Fruit fly (Drosophila melanogaster): ENCODE results near the gene Dcr-1.

Dcr-1 gene

DNA sequence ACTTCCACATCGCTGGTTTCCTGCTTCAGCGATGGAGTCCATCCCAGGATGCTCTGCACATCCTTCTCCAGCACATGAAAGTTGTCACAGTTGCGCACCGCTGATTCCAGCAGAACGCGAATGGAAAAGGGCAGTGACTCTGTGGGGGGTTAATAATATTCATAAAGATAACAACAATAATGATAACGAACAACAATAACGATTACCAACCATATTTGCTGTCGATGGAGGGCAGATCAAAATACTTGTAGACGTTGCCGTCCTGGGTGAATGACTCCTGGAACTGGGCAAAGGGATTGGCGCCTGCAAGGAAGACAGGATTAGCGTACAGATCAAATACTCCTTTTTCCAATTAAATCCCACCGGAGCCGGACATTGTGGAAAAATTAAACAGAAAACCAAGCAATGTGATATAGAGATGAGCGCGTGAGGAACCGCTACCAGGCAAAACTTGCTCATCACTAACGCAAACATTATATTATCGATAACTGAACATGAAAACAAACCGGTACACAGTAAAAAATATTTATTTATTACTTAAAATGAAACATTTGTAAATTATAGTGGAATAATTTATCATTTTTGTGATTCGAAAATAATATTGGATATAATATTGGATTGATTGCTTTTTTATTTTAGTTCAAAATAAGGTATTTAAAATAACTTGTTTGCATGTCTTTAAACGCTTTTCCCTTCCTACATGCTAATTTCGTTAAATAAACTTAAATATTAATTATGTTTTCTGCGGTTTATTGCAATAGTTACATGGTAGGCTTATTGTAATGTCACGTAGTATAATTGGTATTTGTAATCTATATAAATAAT is 16.5 kb downstream of the Dcr-1 start, which contains the start of gene Irp-1A (continued):
- TF ChIP-seq HHEX (GFP tag; optimal IDR thresholded peaks at IDR 0.05) (peak; percentile 60), CG9727 (GFP tag; optimal IDR thresholded peaks at IDR 0.05) (peak; percentile 78), Hmr (GFP tag; optimal IDR thresholded peaks at IDR 0.05) (peak; percentile 77), CG17802 (tag; optimal IDR thresholded peaks at IDR 0.05) (no peak), CG7786 (GFP tag; optimal IDR thresholded peaks at IDR 0.05) (peak; percentile 17), CG12071 (GFP tag; optimal IDR thresholded peaks at IDR 0.05) (no peak), bcd (GFP tag; optimal IDR thresholded peaks at IDR 0.05) (peak; percentile 55), bowl (GFP tag; IDR thresholded peaks at IDR 0.05) (0 out of 2 replicates have a peak, but pooled peaks have one; percentile 23), CG12744 (GFP tag; optimal IDR thresholded peaks at IDR 0.05) (no peak), fd102C (GFP tag; optimal IDR thresholded peaks at IDR 0.05) (no peak), klu (GFP tag; IDR thresholded peaks at IDR 0.05) (peak; percentile 37; the same call in 1 of the 2 replicates), tna (GFP tag; IDR thresholded peaks at IDR 0.05; ENCODE audit: partially characterized antibody) (peak; percentile 62), CG11560 (tag; IDR thresholded peaks at IDR 0.05) (no peak), bsh (GFP tag; optimal IDR thresholded peaks at IDR 0.05) (peak in 1 of 2 experiments; percentile 83), CG12299 (tag; optimal IDR thresholded peaks at IDR 0.05) (peak; percentile 62), gcm (GFP tag; optimal IDR thresholded peaks at IDR 0.05) (peak; percentile 84), Vsx1 (GFP tag; optimal IDR thresholded peaks at IDR 0.05) (peak; percentile 57), CG3163 (GFP tag; optimal IDR thresholded peaks at IDR 0.05) (no peak), CG3281 (GFP tag; optimal IDR thresholded peaks at IDR 0.05) (peak; percentile 76), pum (GFP tag; optimal IDR thresholded peaks at IDR 0.05) (peak; percentile 7), CG16863 (GFP tag; optimal IDR thresholded peaks at IDR 0.05) (peak; percentile 22), gfzf (GFP tag; optimal IDR thresholded peaks at IDR 0.05) (peak; percentile 16), PHDP (tag; optimal IDR thresholded peaks at IDR 0.05) (peak; percentile 90), CG2202 (tag; optimal IDR thresholded peaks at IDR 0.05) (peak; percentile 39), Sry-β (GFP tag; optimal IDR thresholded peaks at IDR 0.05) (peak; percentile 56), Atf6 (GFP tag; IDR thresholded peaks at IDR 0.05) (peak; percentile 83), HLHmδ (GFP tag; optimal IDR thresholded peaks at IDR 0.05) (no peak), Hey (tag; optimal IDR thresholded peaks at IDR 0.05) (no peak), odd (GFP tag; optimal IDR thresholded peaks at IDR 0.05) (peak; percentile 47), chinmo (GFP tag; IDR thresholded peaks at IDR 0.05; ENCODE audit: partially characterized antibody) (peak; percentile 89; the same call in 3 of the 4 replicates), CG3407 (GFP tag; optimal IDR thresholded peaks at IDR 0.05) (peak; percentile 44), wor (GFP tag; IDR thresholded peaks at IDR 0.05) (peak; percentile 48), CG10366 (GFP tag; IDR thresholded peaks at IDR 0.05) (peak; percentile 65), NfI (GFP tag; optimal IDR thresholded peaks at IDR 0.05) (peak; percentile 62), CG8290 (GFP tag; optimal IDR thresholded peaks at IDR 0.05) (peak; percentile 61), CG8290 (tag; optimal IDR thresholded peaks at IDR 0.05) (peak in 1 of 2 experiments; percentile 83), CG10321 (GFP tag; IDR thresholded peaks at IDR 0.05) (peak; percentile 27; the same call in 1 of the 2 replicates), Dip2 (GFP tag; IDR thresholded peaks at IDR 0.05) (no peak), CG4820 (GFP tag; optimal IDR thresholded peaks at IDR 0.05) (peak; percentile 2), Eip74EF (GFP tag; optimal IDR thresholded peaks at IDR 0.05) (peak in 1 of 2 experiments; percentile 73), Gsc (GFP tag; IDR thresholded peaks at IDR 0.05) (no peak), CG1602 (GFP tag; optimal IDR thresholded peaks at IDR 0.05) (peak; percentile 45), bab2 (GFP tag; optimal IDR thresholded peaks at IDR 0.05) (peak; percentile 3), TFAM (GFP tag; optimal IDR thresholded peaks at IDR 0.05) (no peak), HmgD (GFP tag; optimal IDR thresholded peaks at IDR 0.05) (no peak), toy (GFP tag; IDR thresholded peaks at IDR 0.05) (0 out of 2 replicates have a peak, but pooled peaks have one; percentile 56), CG6272 (GFP tag; IDR thresholded peaks at IDR 0.05) (peak; percentile 61), Pdp1 (GFP tag; optimal IDR thresholded peaks at IDR 0.05) (peak in 1 of 2 experiments; percentile 54)
